Worm (Caenorhabditis elegans) whole organism, L1 larva: ENCODE data around the gene F34H10.4.

Experiments used
- lin-39 ChIP-seq: fragments of 150-350 bp; optimal IDR thresholded peaks from 2 replicates; lab custom pipeline; 2014; ENCODE audit warnings: missing biosample characterization, missing genetic modification reagents, missing genetic modification characterization
- mep-1 ChIP-seq: fragments of 150-350 bp; optimal IDR thresholded peaks from 2 replicates; lab custom pipeline; 2014; ENCODE audit warnings: missing biosample characterization, missing genetic modification characterization
- snpc-4 ChIP-seq: fragments of 150-350 bp; optimal IDR thresholded peaks from 2 replicates; lab custom pipeline; 2014; ENCODE audit warnings: missing biosample characterization, missing genetic modification characterization
- unc-130 ChIP-seq: fragments of 150-350 bp; optimal IDR thresholded peaks from 2 replicates; lab custom pipeline; 2017; ENCODE audit warnings: missing biosample characterization, missing genetic modification characterization, inconsistent platforms

DNA sequence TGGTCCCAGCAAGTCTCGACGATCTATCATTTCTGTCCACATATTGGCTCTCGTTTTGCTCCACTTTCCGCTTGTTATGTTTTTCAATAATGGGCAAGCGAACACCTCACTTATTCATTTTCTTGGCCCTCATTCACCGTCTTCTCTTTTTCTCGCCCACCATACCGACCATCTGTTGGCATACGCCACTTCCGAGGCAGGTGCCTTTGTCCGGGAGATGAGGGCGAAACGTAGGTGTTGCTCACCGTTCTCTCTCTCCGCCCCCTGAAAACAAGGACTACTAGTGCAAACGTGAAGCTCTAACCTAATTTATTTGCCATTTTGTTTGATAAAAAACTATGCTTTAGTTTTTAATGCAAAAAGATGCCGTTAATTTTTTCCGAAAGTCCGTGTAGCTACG lies 49.3 kb downstream of the F34H10.4 start:
- no peak for TF ChIP-seq unc-130 (tag; lab: Kevin White, UChicago)
- no peak for TF ChIP-seq lin-39
- no peak for TF ChIP-seq mep-1
- TF ChIP-seq snpc-4 (tag; lab: Kevin White, UChicago): no peak
